Fruit fly (Drosophila melanogaster) whole organism, embryonic: ENCODE results near the gene Cdc37.

Experiments used
- CG10274 ChIP-seq: fragments of 200-800 bp; sonication (Bioruptor generic); optimal IDR thresholded peaks from 3 replicates; lab custom pipeline; 2017; ENCODE audit warnings: missing biosample characterization, mild to moderate bottlenecking, missing genetic modification characterization
- CG10366 ChIP-seq: fragments of 200-800 bp; sonication (Bioruptor generic); IDR thresholded peaks from 2 replicates; pipeline ENCODE4 v1.3.6; 2022; ENCODE audit warnings: missing biosample characterization, missing genetic modification characterization
- CG11723 ChIP-seq: fragments of 200-800 bp; sonication (Bioruptor generic); optimal IDR thresholded peaks from 2 replicates; lab custom pipeline; 2017; ENCODE audit warnings: missing biosample characterization, mild to moderate bottlenecking, missing genetic modification characterization
- CG15011 ChIP-seq: fragments of 200-800 bp; sonication (Bioruptor generic); optimal IDR thresholded peaks from 3 replicates; lab custom pipeline; 2018; ENCODE audit warnings: missing biosample characterization, mild to moderate bottlenecking, missing genetic modification characterization
- CG15601 ChIP-seq: fragments of 200-800 bp; sonication (Bioruptor generic); optimal IDR thresholded peaks from 3 replicates; lab custom pipeline; 2019; ENCODE audit warnings: missing biosample characterization, mild to moderate bottlenecking, missing genetic modification characterization, moderate library complexity
- CG17385 ChIP-seq: fragments of 200-800 bp; sonication (Bioruptor generic); optimal IDR thresholded peaks from 3 replicates; lab custom pipeline; 2018; ENCODE audit warnings: missing biosample characterization, mild to moderate bottlenecking, missing genetic modification characterization
- CG2120 ChIP-seq: fragments of 200-800 bp; sonication (Bioruptor generic); optimal IDR thresholded peaks from 3 replicates; lab custom pipeline; 2016; ENCODE audit warnings: missing biosample characterization, missing genetic modification characterization
- CG2712 ChIP-seq: fragments of 200-800 bp; optimal IDR thresholded peaks from 3 replicates; lab custom pipeline; 2019; ENCODE audit warnings: missing biosample characterization, mild to moderate bottlenecking, missing genetic modification characterization, moderate library complexity
- CG2889 ChIP-seq: fragments of 200-800 bp; sonication (Bioruptor generic); IDR thresholded peaks from 3 replicates; pipeline ENCODE4 v1.3.6; 2022; ENCODE audit warnings: missing biosample characterization, missing genetic modification characterization
- CG30431 ChIP-seq: fragments of 200-800 bp; sonication (Bioruptor generic); optimal IDR thresholded peaks from 2 replicates; lab custom pipeline; 2017; ENCODE audit warnings: missing biosample characterization, missing genetic modification characterization
- CG33557 ChIP-seq: fragments of 200-800 bp; sonication (Bioruptor generic); optimal IDR thresholded peaks from 2 replicates; lab custom pipeline; 2019; ENCODE audit warnings: missing biosample characterization, mild to moderate bottlenecking, missing genetic modification characterization, moderate library complexity
- CG5953 ChIP-seq: fragments of 200-800 bp; sonication (Bioruptor generic); IDR thresholded peaks from 2 replicates; pipeline ENCODE4 v1.3.6; 2022; ENCODE audit warnings: missing biosample characterization, missing genetic modification characterization
- CG6765 ChIP-seq: fragments of 200-800 bp; sonication (Bioruptor generic); optimal IDR thresholded peaks from 3 replicates; lab custom pipeline; 2017; ENCODE audit warnings: missing biosample characterization, mild to moderate bottlenecking, missing genetic modification characterization
- CG6813 ChIP-seq: fragments of 200-800 bp; sonication (Bioruptor generic); optimal IDR thresholded peaks from 2 replicates; lab custom pipeline; 2017; ENCODE audit warnings: missing biosample characterization, missing genetic modification characterization, mild to moderate bottlenecking, moderate library complexity, missing genetic modification reagents
- CG9609 ChIP-seq: fragments of 200-800 bp; sonication (Bioruptor generic); optimal IDR thresholded peaks from 3 replicates; lab custom pipeline; 2016; ENCODE audit warnings: missing biosample characterization, missing genetic modification characterization
- CHES-1-like ChIP-seq: fragments of 200-800 bp; sonication (Bioruptor generic); optimal IDR thresholded peaks from 2 replicates; lab custom pipeline; 2016; ENCODE audit warnings: missing biosample characterization, missing genetic modification characterization
- D ChIP-seq, 2 experiments: fragments of 200-800 bp in 1 of 2; fragments of >200 bp in 1 of 2; sonication (Bioruptor generic) in 1 of 2; optimal IDR thresholded peaks; 2 replicates in 1 of 2; 3 replicates in 1 of 2; lab custom pipeline; 2017; ENCODE audit warnings: mild to moderate bottlenecking in 1 of 2, missing biosample characterization in 1 of 2, missing genetic modification characterization in 1 of 2, missing genetic modification reagents in 1 of 2
- Dek ChIP-seq: fragments of 200-800 bp; sonication (Bioruptor generic); optimal IDR thresholded peaks from 3 replicates; lab custom pipeline; 2019; ENCODE audit warnings: missing biosample characterization, mild to moderate bottlenecking, missing genetic modification characterization, moderate library complexity
- Dfd ChIP-seq, 2 experiments: fragments of >200 bp; optimal IDR thresholded peaks; 2 replicates each; lab custom pipeline; 2017; ENCODE audit warnings: missing biosample characterization in 2 of 2, missing genetic modification characterization in 2 of 2
- Dref ChIP-seq: fragments of 200-800 bp; sonication (Bioruptor generic); IDR thresholded peaks from 2 replicates; pipeline ENCODE4 v1.3.6; 2022; ENCODE audit warnings: missing biosample characterization, missing genetic modification characterization
- Fer1 ChIP-seq: fragments of 200-800 bp; sonication (Bioruptor generic); optimal IDR thresholded peaks from 2 replicates; lab custom pipeline; 2017; ENCODE audit warnings: missing biosample characterization, mild to moderate bottlenecking, missing genetic modification characterization
- Fer2 ChIP-seq: fragments of 200-800 bp; sonication (Bioruptor generic); optimal IDR thresholded peaks from 2 replicates; lab custom pipeline; 2018; ENCODE audit warnings: missing biosample characterization, mild to moderate bottlenecking, missing genetic modification characterization, moderate library complexity
- HmgD ChIP-seq: fragments of 200-800 bp; sonication (Bioruptor generic); optimal IDR thresholded peaks from 3 replicates; lab custom pipeline; 2016; ENCODE audit warnings: missing biosample characterization, missing genetic modification characterization
- NK7.1 ChIP-seq: fragments of 200-800 bp; sonication (Bioruptor generic); optimal IDR thresholded peaks from 3 replicates; lab custom pipeline; 2016; ENCODE audit warnings: missing biosample characterization, missing genetic modification characterization
- Nf-YB ChIP-seq: fragments of 200-800 bp; sonication (Bioruptor generic); optimal IDR thresholded peaks from 3 replicates; lab custom pipeline; 2019; ENCODE audit warnings: missing biosample characterization, mild to moderate bottlenecking, missing genetic modification characterization, moderate library complexity
- Spps ChIP-seq: fragments of 200-800 bp; sonication (Bioruptor generic); optimal IDR thresholded peaks from 2 replicates; lab custom pipeline; 2018; ENCODE audit warnings: missing biosample characterization, mild to moderate bottlenecking, missing genetic modification characterization
- ash1 ChIP-seq: fragments of 200-800 bp; sonication (Bioruptor generic); optimal IDR thresholded peaks from 2 replicates; lab custom pipeline; 2018; ENCODE audit warnings: missing biosample characterization, mild to moderate bottlenecking, missing genetic modification characterization
- chif ChIP-seq, 2 experiments: fragments of 200-800 bp; sonication (Bioruptor generic); optimal IDR thresholded peaks; 3 replicates each; lab custom pipeline; 2016; ENCODE audit warnings: missing biosample characterization in 2 of 2, missing genetic modification characterization in 2 of 2
- danr ChIP-seq: fragments of 200-800 bp; sonication (Bioruptor generic); IDR thresholded peaks from 2 replicates; pipeline ENCODE4 v1.3.6; 2022; ENCODE audit warnings: missing biosample characterization, missing genetic modification characterization
- dysf ChIP-seq: fragments of 200-800 bp; sonication (Bioruptor generic); IDR thresholded peaks from 3 replicates; pipeline ENCODE4 v1.3.6; 2022; ENCODE audit warnings: missing biosample characterization, missing genetic modification characterization
- fru ChIP-seq: fragments of >200 bp; optimal IDR thresholded peaks from 2 replicates; lab custom pipeline; 2017
- fu2 ChIP-seq: fragments of 200-800 bp; sonication (Bioruptor generic); optimal IDR thresholded peaks from 2 replicates; lab custom pipeline; 2016; ENCODE audit warnings: missing biosample characterization, missing genetic modification characterization
- gce ChIP-seq: fragments of 200-800 bp; sonication (Bioruptor generic); IDR thresholded peaks from 3 replicates; pipeline ENCODE4 v1.3.6; 2022; ENCODE audit warnings: missing biosample characterization, missing genetic modification characterization
- gsb-n ChIP-seq: fragments of 200-800 bp; sonication (Bioruptor generic); optimal IDR thresholded peaks from 3 replicates; lab custom pipeline; 2018; ENCODE audit warnings: missing biosample characterization, mild to moderate bottlenecking, missing genetic modification characterization
- hb ChIP-seq: fragments of 200-800 bp; sonication (Bioruptor generic); IDR thresholded peaks from 3 replicates; pipeline ENCODE4 v1.3.6; 2022; ENCODE audit warnings: missing biosample characterization, missing genetic modification characterization; ENCODE audit not compliant: partially characterized antibody
- hkb ChIP-seq, 2 experiments: fragments of 200-800 bp in 1 of 2; fragments of >200 bp in 1 of 2; sonication (Bioruptor generic) in 1 of 2; IDR thresholded peaks in 1 of 2; optimal IDR thresholded peaks in 1 of 2; 2 replicates each; pipeline versions ENCODE4 v1.3.6 to Lab custom; 2017 to 2022; ENCODE audit warnings: missing biosample characterization in 1 of 2, missing genetic modification characterization in 1 of 2
- kay ChIP-seq: fragments of 200-800 bp; sonication (Bioruptor generic); optimal IDR thresholded peaks from 2 replicates; lab custom pipeline; 2016; ENCODE audit warnings: missing biosample characterization, missing genetic modification characterization
- klu ChIP-seq: fragments of 200-800 bp; sonication (Bioruptor generic); IDR thresholded peaks from 2 replicates; pipeline ENCODE4 v1.3.6; 2022; ENCODE audit warnings: missing biosample characterization, missing genetic modification characterization
- lbe ChIP-seq: fragments of 200-800 bp; sonication (Bioruptor generic); optimal IDR thresholded peaks from 2 replicates; lab custom pipeline; 2016; ENCODE audit warnings: missing biosample characterization, mild to moderate bottlenecking, missing genetic modification characterization
- maf-S ChIP-seq: fragments of 200-800 bp; sonication (Bioruptor generic); optimal IDR thresholded peaks from 2 replicates; lab custom pipeline; 2016; ENCODE audit warnings: missing biosample characterization, missing genetic modification characterization
- oc ChIP-seq: fragments of 200-800 bp; sonication (Bioruptor generic); optimal IDR thresholded peaks from 2 replicates; lab custom pipeline; 2018; ENCODE audit warnings: missing biosample characterization, mild to moderate bottlenecking, missing genetic modification characterization, moderate library complexity
- pho ChIP-seq: fragments of 200-800 bp; sonication (Bioruptor generic); optimal IDR thresholded peaks from 2 replicates; lab custom pipeline; 2016; ENCODE audit warnings: missing biosample characterization, missing genetic modification characterization
- shn ChIP-seq: fragments of 200-800 bp; sonication (Bioruptor generic); optimal IDR thresholded peaks from 3 replicates; lab custom pipeline; 2016; ENCODE audit warnings: missing biosample characterization, missing genetic modification characterization
- sob ChIP-seq: fragments of 200-800 bp; sonication (Bioruptor generic); IDR thresholded peaks from 2 replicates; pipeline ENCODE4 v1.3.6; 2022; ENCODE audit warnings: missing biosample characterization, missing genetic modification characterization
- ttk ChIP-seq: fragments of 200-800 bp; sonication (Bioruptor generic); IDR thresholded peaks from 2 replicates; pipeline ENCODE4 v2.1.2; 2022; ENCODE audit warnings: missing biosample characterization, missing genetic modification characterization
- twi ChIP-seq: fragments of 200-800 bp; optimal IDR thresholded peaks from 2 replicates; lab custom pipeline; 2019; ENCODE audit warnings: missing biosample characterization, mild to moderate bottlenecking, missing genetic modification characterization, moderate library complexity
- unc-4 ChIP-seq: fragments of 200-800 bp; sonication (Bioruptor generic); IDR thresholded peaks from 2 replicates; pipeline ENCODE4 v1.3.6; 2022; ENCODE audit warnings: missing biosample characterization, missing genetic modification characterization; ENCODE audit not compliant: partially characterized antibody
- z ChIP-seq: fragments of 200-800 bp; sonication (Bioruptor generic); IDR thresholded peaks from 3 replicates; pipeline ENCODE4 v1.3.6; 2022; ENCODE audit warnings: missing biosample characterization, missing genetic modification characterization

The Cdc37 gene

DNA sequence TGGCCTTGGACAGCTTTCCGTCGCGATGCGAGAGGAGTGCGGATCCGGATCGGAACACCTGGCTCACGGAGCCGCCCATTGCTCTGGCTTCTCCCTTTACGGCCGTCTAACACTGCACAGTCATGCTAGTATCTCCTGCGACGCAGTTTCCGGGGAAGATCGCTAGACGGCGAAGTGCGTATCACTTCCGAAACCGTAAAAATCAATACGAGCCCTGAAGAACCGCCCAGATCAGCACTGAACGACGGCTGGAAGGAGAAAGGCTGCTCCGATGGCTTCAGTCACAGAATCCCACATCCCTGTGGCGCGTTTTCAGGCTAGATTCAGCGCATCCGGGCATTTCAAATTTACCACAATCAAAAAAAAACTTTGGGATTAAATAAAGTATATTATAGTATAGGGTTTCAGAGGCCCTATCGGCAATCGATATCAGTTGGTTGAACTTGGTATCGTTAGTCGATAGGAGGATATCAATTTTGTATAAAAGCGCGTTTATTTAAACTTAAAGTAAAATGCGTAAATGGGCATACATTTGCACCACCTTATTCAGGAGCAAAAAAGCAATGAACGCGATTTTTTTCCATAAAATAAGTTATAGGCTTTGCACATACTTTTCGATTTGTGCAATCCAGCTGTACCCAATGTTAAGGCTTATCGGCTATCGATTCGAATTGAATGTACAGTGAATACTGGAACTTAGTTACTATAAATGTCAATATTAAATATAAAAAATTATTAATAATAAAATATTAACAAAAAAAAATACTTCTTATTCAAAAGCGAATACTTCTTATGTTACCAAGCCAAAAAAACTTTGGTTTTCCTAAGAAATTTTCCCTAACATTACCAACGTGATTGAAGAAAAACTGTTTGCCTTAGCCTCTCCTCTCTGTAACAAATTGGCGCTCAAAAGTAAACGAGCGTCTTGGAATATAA, 20.2 kb upstream of the Cdc37 start, which contains the start of the genes CG13933 and PolD2 (continued):
- peak; percentile 72 for TF ChIP-seq fu2 (GFP tag; lab: Kevin White, UChicago)
- no peak for TF ChIP-seq hkb (optimal IDR thresholded peaks at IDR 0.05; lab: Kevin White, UChicago)
- TF ChIP-seq hkb (GFP tag; IDR thresholded peaks at IDR 0.05; lab: Robert Waterston, UW) = peak; percentile 98
- TF ChIP-seq CG15601 = peak; percentile 97
- peak; percentile 99 for TF ChIP-seq oc (tag; lab: Kevin White, UChicago)
- peak; percentile 90 for TF ChIP-seq hb (GFP tag; lab: Robert Waterston, UW)
- TF ChIP-seq CG6765 (GFP tag; lab: Kevin White, UChicago) = peak; percentile 74
- peak; percentile 96 for TF ChIP-seq twi (tag; lab: Kevin White, UChicago)
- peak; percentile 99 for TF ChIP-seq sob
- TF ChIP-seq CG17385 (GFP tag; lab: Kevin White, UChicago) = peak; percentile 98
- peak; percentile 98 for TF ChIP-seq CG33557 (GFP tag; lab: Kevin White, UChicago)
- peak; percentile 80 for TF ChIP-seq CG9609 (GFP tag; lab: Kevin White, UChicago)
- peak; percentile 69 for TF ChIP-seq pho (GFP tag; lab: Kevin White, UChicago)
- TF ChIP-seq Spps = peak; percentile 75
- no peak for TF ChIP-seq ash1 (GFP tag; lab: Kevin White, UChicago)
- no peak for TF ChIP-seq NK7.1
- peak; percentile 68 for TF ChIP-seq Dref (GFP tag; lab: Robert Waterston, UW)
- peak; percentile 97 for TF ChIP-seq CG2889 (GFP tag; lab: Robert Waterston, UW)
- TF ChIP-seq HmgD (GFP tag; lab: Kevin White, UChicago) = peak; percentile 29
- TF ChIP-seq chif (GFP tag; optimal IDR thresholded peaks at IDR 0.05; lab: Kevin White, UChicago) = peak; percentile 48 to 89
- TF ChIP-seq CG2712 (tag; lab: Kevin White, UChicago) = peak; percentile 97
- peak; percentile 61; the same call in 1 of the 2 replicates for TF ChIP-seq klu (GFP tag; lab: Robert Waterston, UW)
- TF ChIP-seq CG6813 (GFP tag; lab: Kevin White, UChicago) = peak; percentile 82
- peak; percentile 79 for TF ChIP-seq CHES-1-like
- TF ChIP-seq gce (GFP tag; lab: Robert Waterston, UW) = peak; percentile 89
- no peak for TF ChIP-seq CG10274 (GFP tag; lab: Kevin White, UChicago)
- no peak for TF ChIP-seq Fer1
- peak; percentile 98 for TF ChIP-seq CG5953 (GFP tag; lab: Robert Waterston, UW)
- peak; percentile 44 for TF ChIP-seq Fer2
- TF ChIP-seq D (optimal IDR thresholded peaks at IDR 0.05; lab: Kevin White, UChicago) = no peak
- no peak for TF ChIP-seq D (GFP tag; optimal IDR thresholded peaks at IDR 0.05; lab: Kevin White, UChicago)
- TF ChIP-seq kay (GFP tag; lab: Kevin White, UChicago) = peak; percentile 93
- peak; percentile 97 for TF ChIP-seq Dek (tag; lab: Kevin White, UChicago)
- TF ChIP-seq CG15011 = no peak
- peak; percentile 88 for TF ChIP-seq Nf-YB
- no peak for TF ChIP-seq lbe (GFP tag; lab: Kevin White, UChicago)
- peak; percentile 96 for TF ChIP-seq CG2120 (GFP tag; lab: Kevin White, UChicago)
- peak; percentile 64 for TF ChIP-seq unc-4 (GFP tag; lab: Robert Waterston, UW)
- no peak for TF ChIP-seq CG11723 (GFP tag; lab: Kevin White, UChicago)
- peak; percentile 97 for TF ChIP-seq ttk
- TF ChIP-seq Dfd (GFP tag; optimal IDR thresholded peaks at IDR 0.05; lab: Kevin White, UChicago) = no peak
- TF ChIP-seq shn = peak; percentile 23
- peak; percentile 98 for TF ChIP-seq gsb-n (tag; lab: Kevin White, UChicago)
- peak; percentile 87 for TF ChIP-seq dysf (GFP tag; lab: Robert Waterston, UW)
- peak; percentile 46; the same call in 1 of the 2 replicates for TF ChIP-seq danr (GFP tag; lab: Robert Waterston, UW)
- TF ChIP-seq CG10366 = peak; percentile 99
- TF ChIP-seq z (GFP tag; lab: Robert Waterston, UW) = no peak
- peak; percentile 55 for TF ChIP-seq maf-S
- TF ChIP-seq fru (lab: Kevin White, UChicago) = no peak
- TF ChIP-seq CG30431 (GFP tag; lab: Kevin White, UChicago) = peak; percentile 95
